Fruit fly (Drosophila melanogaster) whole organism: ENCODE results near the gene CG10431.

Experiments
- CG8478 ChIP-seq: fragments of >200 bp; optimal IDR thresholded peaks from 2 replicates; lab custom pipeline; 2018; ENCODE audit warnings: inconsistent platforms
- Dll ChIP-seq: fragments of >200 bp; optimal IDR thresholded peaks from 2 replicates; lab custom pipeline; 2017
- EcR ChIP-seq, 2 experiments: fragments of >200 bp; optimal IDR thresholded peaks; 2 replicates each; lab custom pipeline; 2017; ENCODE audit warnings: missing biosample characterization in 2 of 2, missing genetic modification characterization in 2 of 2, missing genetic modification reagents in 2 of 2
- pan ChIP-seq: fragments of >200 bp; optimal IDR thresholded peaks from 2 replicates; lab custom pipeline; 2017
- psq ChIP-seq: fragments of >200 bp; optimal IDR thresholded peaks from 2 replicates; lab custom pipeline; 2017

- TF ChIP-seq CG8478 (lab: Kevin White, UChicago), result no peak
- no peak for TF ChIP-seq pan
- no peak for TF ChIP-seq Dll
- TF ChIP-seq psq (lab: Kevin White, UChicago), result no peak
- no peak for TF ChIP-seq EcR (GFP tag; optimal IDR thresholded peaks at IDR 0.05; lab: Kevin White, UChicago)
Measured at dm6 chr2L:18997148-18997547, 22.6 kb downstream of the CG10431 start, which contains the start of gene CG31792.
